Fruit fly (Drosophila melanogaster): Measurements from ENCODE around the gene btl.

The btl gene

DNA sequence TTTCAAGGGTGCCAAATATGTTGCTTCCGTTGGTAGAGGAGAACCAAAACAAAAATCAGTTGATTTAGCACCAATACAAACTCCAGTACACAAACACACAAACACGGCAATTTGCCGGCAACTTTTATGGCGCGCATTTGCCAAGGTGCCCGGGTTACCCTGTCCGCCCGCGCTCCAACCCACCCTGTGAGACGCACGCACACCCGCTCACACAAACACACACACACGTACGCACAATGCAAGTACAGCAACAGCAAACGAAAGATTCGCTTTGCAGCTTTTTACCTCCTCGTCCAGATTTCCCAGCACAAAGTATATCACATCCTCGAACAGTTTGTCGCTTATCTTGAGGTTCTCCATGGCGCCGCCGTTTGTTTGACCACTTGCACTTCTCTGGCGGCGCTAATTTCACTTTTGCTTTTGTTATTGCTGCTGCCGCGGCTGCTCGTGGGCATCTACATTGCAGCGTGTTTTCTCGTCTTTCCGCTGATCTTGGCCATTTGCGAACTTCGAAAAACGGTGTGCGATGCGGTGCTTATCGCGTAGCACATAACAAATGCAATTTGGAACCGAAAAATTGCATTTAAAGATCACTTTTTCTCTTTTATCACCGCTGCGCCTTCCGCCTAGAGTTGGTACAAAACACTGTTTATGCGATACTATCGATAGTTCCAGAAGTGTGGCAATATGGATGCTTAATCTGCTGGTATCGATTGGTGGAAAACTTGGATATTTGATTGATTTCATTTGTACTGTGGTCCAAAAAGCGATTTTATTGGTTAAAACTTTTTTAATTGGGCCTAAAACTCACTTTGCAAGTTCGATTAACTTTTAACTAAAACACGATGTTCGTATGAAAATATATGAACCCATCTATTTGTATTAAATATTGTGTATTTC is 46.8 kb upstream of the btl start, which contains the start of gene Ptip (continued):
- TF ChIP-seq dmrt99B (tag; optimal IDR thresholded peaks at IDR 0.05) (no peak), Bdp1 (GFP tag; optimal IDR thresholded peaks at IDR 0.05) (no peak), CG11247 (GFP tag; IDR thresholded peaks at IDR 0.05) (no peak), CG14441 (GFP tag; IDR thresholded peaks at IDR 0.05) (no peak), CG8765 (GFP tag; IDR thresholded peaks at IDR 0.05) (no peak), ttk (GFP tag; IDR thresholded peaks at IDR 0.05) (no peak), CG2202 (tag; optimal IDR thresholded peaks at IDR 0.05) (peak; percentile 16), chm (GFP tag; IDR thresholded peaks at IDR 0.05) (peak; percentile 62), fd96Cb (tag; optimal IDR thresholded peaks at IDR 0.05) (no peak), CG6175 (GFP tag; IDR thresholded peaks at IDR 0.05) (no peak), gem (tag; optimal IDR thresholded peaks at IDR 0.05) (no peak), Ets65A (GFP tag) (peak; percentile 75), sens (GFP tag) (peak; percentile 49), CG18011 (GFP tag; optimal IDR thresholded peaks at IDR 0.05) (no peak), Sox102F (GFP tag; optimal IDR thresholded peaks at IDR 0.05) (no peak), br (optimal IDR thresholded peaks at IDR 0.05) (no peak), shn (GFP tag; optimal IDR thresholded peaks at IDR 0.05) (peak; percentile 16), CG11504 (tag; optimal IDR thresholded peaks at IDR 0.05) (no peak), CG32767 (GFP tag; IDR thresholded peaks at IDR 0.05) (no peak), CG6683 (GFP tag; optimal IDR thresholded peaks at IDR 0.05) (no peak), oc (tag; optimal IDR thresholded peaks at IDR 0.05) (no peak), Ravus (GFP tag; IDR thresholded peaks at IDR 0.05) (no peak), CG15269 (tag; optimal IDR thresholded peaks at IDR 0.05) (no peak), scrt (GFP tag; optimal IDR thresholded peaks at IDR 0.05) (peak; percentile 41), Dll (GFP tag; IDR thresholded peaks at IDR 0.05; ENCODE audit: partially characterized antibody) (peak; percentile 91), sisA (GFP tag; IDR thresholded peaks at IDR 0.05) (no peak), CG30020 (tag; optimal IDR thresholded peaks at IDR 0.05) (peak; percentile 37), CG6791 (GFP tag; IDR thresholded peaks at IDR 0.05; ENCODE audit: partially characterized antibody) (peak; percentile 98), cato (GFP tag; optimal IDR thresholded peaks at IDR 0.05; ENCODE audit: borderline replicate concordance) (no peak), CG6813 (GFP tag; optimal IDR thresholded peaks at IDR 0.05) (peak; percentile 54), D (optimal IDR thresholded peaks at IDR 0.05) (peak; percentile 40), D (GFP tag; optimal IDR thresholded peaks at IDR 0.05) (no peak), nom (GFP tag; optimal IDR thresholded peaks at IDR 0.05) (no peak), Antp (GFP tag; optimal IDR thresholded peaks at IDR 0.05) (peak; percentile 59), CG9609 (GFP tag; optimal IDR thresholded peaks at IDR 0.05) (peak; percentile 1), CG17568 (GFP tag; optimal IDR thresholded peaks at IDR 0.05) (no peak), nmo (GFP tag; optimal IDR thresholded peaks at IDR 0.05) (peak; percentile 64), bab2 (GFP tag; optimal IDR thresholded peaks at IDR 0.05) (no peak), tx (GFP tag; optimal IDR thresholded peaks at IDR 0.05) (no peak), B-H1 (GFP tag; IDR thresholded peaks at IDR 0.05) (no peak), CG7745 (tag; optimal IDR thresholded peaks at IDR 0.05) (no peak), CG10654 (GFP tag; optimal IDR thresholded peaks at IDR 0.05) (no peak), CG4730 (GFP tag; IDR thresholded peaks at IDR 0.05) (no peak; the same call in 1 of the 2 replicates), CG8359 (GFP tag; optimal IDR thresholded peaks at IDR 0.05; ENCODE audit: borderline replicate concordance) (no peak), CG3847 (GFP tag; IDR thresholded peaks at IDR 0.05) (0 out of 2 replicates have a peak, but pooled peaks have one; percentile 26), Oli (tag; optimal IDR thresholded peaks at IDR 0.05) (no peak), CG1832 (GFP tag; optimal IDR thresholded peaks at IDR 0.05) (no peak), slou (GFP tag; optimal IDR thresholded peaks at IDR 0.05) (no peak), pum (GFP tag; optimal IDR thresholded peaks at IDR 0.05) (no peak), Adf1 (GFP tag; IDR thresholded peaks at IDR 0.05) (peak; percentile 12)
